Worm (Caenorhabditis elegans) whole organism, midembryonic: ENCODE results near the gene cht-5.

ENCODE experiments used
- tab-1 ChIP-seq: fragments of 200-800 bp; sonication (Bioruptor generic); IDR thresholded peaks from 2 replicates; pipeline ENCODE4 v1.3.6; 2022; ENCODE audit warnings: missing genetic modification characterization, missing compliant biosample characterization
- ztf-23 ChIP-seq: fragments of 200-800 bp; sonication (Bioruptor generic); IDR thresholded peaks from 2 replicates; pipeline ENCODE4 v1.3.6; 2022; ENCODE audit warnings: missing genetic modification reagents, missing genetic modification characterization, missing compliant biosample characterization

DNA sequence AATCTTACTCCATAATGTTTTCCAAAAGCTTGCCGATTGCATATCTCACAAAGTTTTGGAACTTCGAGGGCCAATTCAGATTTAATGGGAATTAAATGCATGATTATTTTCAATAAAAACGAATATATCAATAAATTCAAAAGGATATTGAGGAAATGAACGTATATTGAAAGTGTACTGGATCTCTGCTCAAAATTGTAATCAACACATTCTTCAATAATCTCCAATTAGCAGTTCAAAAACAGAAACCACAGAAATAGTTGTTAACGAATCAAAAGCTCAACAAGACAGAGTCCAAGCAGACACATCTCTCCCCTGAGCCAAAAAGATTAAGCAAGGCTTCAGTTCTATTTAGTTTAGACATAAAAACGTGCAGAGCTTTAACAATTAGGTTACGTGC is 43.9 kb upstream of the cht-5 start, which contains the start of gene nhr-192:
- no peak for TF ChIP-seq tab-1 (GFP tag; lab: Robert Waterston, UW)
- TF ChIP-seq ztf-23, result no peak
